Worm (Caenorhabditis elegans): Measurements from ENCODE around the gene nhr-90.

The nhr-90 gene

DNA sequence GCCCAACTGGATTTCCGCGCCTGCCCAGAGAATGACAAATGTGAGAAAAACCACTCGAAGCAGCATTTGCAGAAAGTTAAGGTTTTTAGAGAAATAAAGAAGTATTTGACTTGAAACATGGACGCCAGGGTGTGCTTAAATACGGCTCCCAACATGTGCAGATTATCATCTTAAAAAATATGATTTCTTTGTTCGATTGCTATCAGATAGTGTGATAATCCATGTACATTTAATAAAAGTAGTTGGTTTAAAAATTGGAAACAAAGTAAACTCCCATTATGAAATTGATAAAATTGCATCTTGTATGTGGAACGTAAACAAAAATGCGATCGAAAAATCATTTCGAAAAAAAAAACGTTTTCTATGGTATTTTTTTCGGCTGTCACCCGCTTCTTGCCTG is 17.3 kb downstream of the nhr-90 start, which contains the start of gene F48G7.8:
TSS of gene F48G7.8 (minus strand) at position 101 of the 400 bp plus-strand sequence.
- TF ChIP-seq elt-1 (tag; optimal IDR thresholded peaks at IDR 0.05; ENCODE audit: borderline replicate concordance, insufficient read depth), result no peak
- TF ChIP-seq flh-1 (GFP tag; optimal IDR thresholded peaks at IDR 0.05), result no peak
- TF ChIP-seq unc-120 (tag; optimal IDR thresholded peaks at IDR 0.05; ENCODE audit: poor library complexity, severe bottlenecking), result no peak
- no peak for TF ChIP-seq sptf-1 (tag; optimal IDR thresholded peaks at IDR 0.05)
- TF ChIP-seq sem-2 (GFP tag; optimal IDR thresholded peaks at IDR 0.05), result no peak
- no peak for TF ChIP-seq ceh-83 (GFP tag; optimal IDR thresholded peaks at IDR 0.05)
- TF ChIP-seq mls-2 (tag; optimal IDR thresholded peaks at IDR 0.05), result no peak
- no peak for TF ChIP-seq unc-62 (GFP tag; optimal IDR thresholded peaks at IDR 0.05)
- no peak for TF ChIP-seq M03D4.4 (tag; optimal IDR thresholded peaks at IDR 0.05)
- TF ChIP-seq lin-32 (GFP tag; optimal IDR thresholded peaks at IDR 0.05), result no peak
- no peak for TF ChIP-seq unc-39 (tag; optimal IDR thresholded peaks at IDR 0.05)
- TF ChIP-seq lin-13 (tag; optimal IDR thresholded peaks at IDR 0.05), result no peak
- TF ChIP-seq pha-4 (tag; optimal IDR thresholded peaks at IDR 0.05), result no peak
- no peak for TF ChIP-seq snpc-4 (tag; optimal IDR thresholded peaks at IDR 0.05)
- TF ChIP-seq cnd-1 (tag; optimal IDR thresholded peaks at IDR 0.05), result no peak
- no peak for TF ChIP-seq nhr-237 (tag; optimal IDR thresholded peaks at IDR 0.05)

DNA sequence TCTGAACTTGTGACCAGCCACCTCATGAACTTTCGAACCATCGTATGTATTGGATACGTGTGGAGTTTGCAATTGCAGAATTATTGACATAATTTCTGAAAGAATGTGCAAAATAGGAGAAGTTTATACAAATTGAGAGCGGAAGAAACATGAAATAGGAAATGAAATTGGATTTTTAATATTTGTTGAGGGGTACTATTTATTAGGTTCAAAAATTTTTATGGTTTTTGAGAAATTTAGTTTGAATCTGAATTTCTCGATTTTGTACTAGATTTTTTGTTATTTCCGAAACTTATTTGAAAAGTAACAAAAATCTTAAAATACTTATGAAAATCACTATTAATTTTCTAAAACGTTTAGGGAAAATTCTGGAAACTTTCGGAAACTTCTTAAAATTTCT is 18.2 kb downstream of the nhr-90 start, which contains the start of gene F48G7.9:
TSS of gene F48G7.9 (minus strand) at position 101 of the 400 bp plus-strand sequence.
- TF ChIP-seq flh-1 (GFP tag; optimal IDR thresholded peaks at IDR 0.05) (no peak), lin-13 (tag; optimal IDR thresholded peaks at IDR 0.05) (no peak), tbx-8 (GFP tag; optimal IDR thresholded peaks at IDR 0.05) (no peak), drap-1 (GFP tag; optimal IDR thresholded peaks at IDR 0.05) (no peak), bed-3 (GFP tag; optimal IDR thresholded peaks at IDR 0.05) (no peak), mls-2 (tag; optimal IDR thresholded peaks at IDR 0.05) (no peak), ces-1 (GFP tag; optimal IDR thresholded peaks at IDR 0.05) (no peak), elt-1 (tag; optimal IDR thresholded peaks at IDR 0.05; ENCODE audit: borderline replicate concordance, insufficient read depth) (no peak)

DNA sequence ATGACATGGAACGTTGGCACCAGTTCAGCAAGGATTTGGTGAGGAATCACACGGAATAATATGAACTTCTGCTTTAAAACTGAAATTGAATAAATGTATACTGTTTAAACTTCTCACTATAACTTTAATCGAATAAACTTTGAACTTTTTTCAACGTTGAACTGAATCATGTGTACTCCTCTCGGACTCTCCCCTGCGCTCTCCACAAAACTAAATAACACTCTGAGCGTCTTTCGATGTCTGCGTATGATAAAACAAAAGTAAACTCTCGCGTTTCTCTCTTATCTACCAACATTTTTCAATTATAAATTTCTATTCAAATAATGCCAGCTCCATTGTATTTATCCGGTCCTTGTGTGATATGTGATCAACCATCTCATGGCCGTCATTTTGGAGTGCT is 21.5 kb downstream of the nhr-90 start:
- TF ChIP-seq ceh-83 (GFP tag; optimal IDR thresholded peaks at IDR 0.05) (no peak), blmp-1 (tag; optimal IDR thresholded peaks at IDR 0.05) (no peak), nhr-28 (tag; optimal IDR thresholded peaks at IDR 0.05) (no peak), ceh-39 (tag; optimal IDR thresholded peaks at IDR 0.05) (no peak), unc-62 (GFP tag; optimal IDR thresholded peaks at IDR 0.05) (no peak), zip-8 (tag; optimal IDR thresholded peaks at IDR 0.05) (no peak), lsy-2 (tag; optimal IDR thresholded peaks at IDR 0.05) (no peak), lin-32 (GFP tag; optimal IDR thresholded peaks at IDR 0.05) (no peak), mep-1 (tag; optimal IDR thresholded peaks at IDR 0.05) (no peak), nhr-2 (tag; optimal IDR thresholded peaks at IDR 0.05) (no peak), ces-1 (GFP tag; optimal IDR thresholded peaks at IDR 0.05) (no peak), nhr-237 (tag; optimal IDR thresholded peaks at IDR 0.05) (no peak), snpc-4 (tag; optimal IDR thresholded peaks at IDR 0.05) (no peak), sem-2 (GFP tag; optimal IDR thresholded peaks at IDR 0.05) (no peak), flh-1 (GFP tag; optimal IDR thresholded peaks at IDR 0.05) (no peak), unc-120 (tag; optimal IDR thresholded peaks at IDR 0.05; ENCODE audit: poor library complexity, severe bottlenecking) (no peak), pha-4 (tag; optimal IDR thresholded peaks at IDR 0.05) (no peak)

DNA sequence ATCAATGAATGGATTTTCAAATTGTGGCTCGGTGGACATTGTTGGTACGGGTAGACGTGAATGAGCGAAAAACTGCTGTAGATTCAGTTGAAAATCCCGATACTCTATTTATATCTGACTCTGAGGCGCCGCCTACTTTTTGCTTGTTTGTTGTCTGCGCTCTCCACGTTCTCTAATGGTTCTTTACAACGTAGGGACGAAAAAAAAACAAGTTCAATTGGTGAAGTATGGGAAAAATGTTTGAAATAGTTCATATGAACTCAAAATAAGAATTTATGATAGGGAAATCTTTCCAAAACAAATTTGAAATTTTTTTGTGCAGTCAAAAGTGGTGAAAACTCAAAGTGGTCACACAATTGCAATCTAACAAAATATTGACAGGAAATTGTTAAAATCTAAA is 24.5 kb downstream of the nhr-90 start, which contains the start of gene F48G7.10:
TSS of gene F48G7.10 (minus strand) at position 101 of the 400 bp plus-strand sequence.
- TF ChIP-seq hlh-1 (tag; optimal IDR thresholded peaks at IDR 0.05), result no peak
- no peak for TF ChIP-seq nhr-12 (tag; optimal IDR thresholded peaks at IDR 0.05)
- no peak for TF ChIP-seq blmp-1 (tag; optimal IDR thresholded peaks at IDR 0.05)
- no peak for TF ChIP-seq drap-1 (GFP tag; optimal IDR thresholded peaks at IDR 0.05)
- no peak for TF ChIP-seq mep-1 (tag; optimal IDR thresholded peaks at IDR 0.05)
- no peak for TF ChIP-seq ceh-43 (GFP tag; optimal IDR thresholded peaks at IDR 0.05)
- TF ChIP-seq lsy-2 (tag; optimal IDR thresholded peaks at IDR 0.05), result no peak
- TF ChIP-seq ceh-39 (tag; optimal IDR thresholded peaks at IDR 0.05), result no peak
- no peak for TF ChIP-seq sem-2 (GFP tag; optimal IDR thresholded peaks at IDR 0.05)
- TF ChIP-seq M03D4.4 (tag; optimal IDR thresholded peaks at IDR 0.05), result no peak
- no peak for TF ChIP-seq cnd-1 (tag; optimal IDR thresholded peaks at IDR 0.05)
- no peak for TF ChIP-seq mab-5 (tag; optimal IDR thresholded peaks at IDR 0.05)
- no peak for TF ChIP-seq unc-120 (tag; optimal IDR thresholded peaks at IDR 0.05; ENCODE audit: poor library complexity, severe bottlenecking)
- TF ChIP-seq ham-2 (GFP tag; optimal IDR thresholded peaks at IDR 0.05), result no peak
- TF ChIP-seq nhr-2 (tag; optimal IDR thresholded peaks at IDR 0.05), result no peak

Measured in whole organism, mixed stage, embryonic.